Fruit fly (Drosophila melanogaster): ENCODE data around the gene CG13760.

DNA sequence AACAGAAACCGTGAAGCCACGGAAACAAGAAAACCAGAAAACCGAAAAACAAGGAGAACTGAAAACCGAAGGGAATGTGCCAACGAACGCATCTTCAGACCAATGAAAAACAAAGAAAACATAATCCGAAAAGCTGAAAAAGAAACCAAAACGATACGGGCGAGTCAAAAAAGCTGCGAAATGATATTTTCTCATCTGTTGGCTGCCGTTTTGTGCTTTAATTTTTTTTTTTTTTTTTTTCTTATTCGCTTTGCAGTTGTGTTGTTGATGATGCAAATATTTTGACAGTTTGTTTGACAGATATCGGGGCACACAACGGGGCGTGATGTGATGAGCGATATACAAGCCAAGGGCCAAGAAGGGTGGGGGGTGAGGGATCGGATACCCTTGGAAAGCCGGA lies 43.0 kb downstream of the CG13760 start:
- no peak for TF ChIP-seq psq (optimal IDR thresholded peaks at IDR 0.05)
- TF ChIP-seq pan (optimal IDR thresholded peaks at IDR 0.05), result no peak
- TF ChIP-seq usp (GFP tag; optimal IDR thresholded peaks at IDR 0.05), result no peak
- no peak for TF ChIP-seq Dll (optimal IDR thresholded peaks at IDR 0.05)
- no peak for TF ChIP-seq EcR (GFP tag; optimal IDR thresholded peaks at IDR 0.05)
